Worm (Caenorhabditis elegans): Measurements from ENCODE around the gene F54F7.8.
A peak's percentile ranks its signal among the peaks of the same experiment; 100 is the strongest.

Gene F54F7.8

DNA sequence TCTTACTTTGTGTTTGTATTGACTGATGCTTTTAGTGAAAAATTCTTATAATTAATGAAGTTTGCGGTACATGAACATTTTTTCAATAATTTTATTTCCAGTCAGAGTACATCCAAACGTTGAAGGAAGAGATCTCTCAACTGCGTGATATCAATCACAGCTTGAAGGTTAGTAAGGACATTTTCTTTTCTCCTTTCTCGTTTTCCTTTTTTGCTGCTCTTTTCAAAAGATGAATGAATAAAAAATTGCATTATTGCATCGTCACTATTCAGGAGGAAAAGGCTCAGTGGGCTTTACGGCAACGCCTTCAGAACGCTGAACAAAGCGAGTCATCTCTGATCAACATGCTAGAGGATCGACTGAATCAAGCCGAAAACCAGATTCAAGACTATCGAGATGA is 27.9 kb downstream of the F54F7.8 start:
- TF ChIP-seq unc-62 (GFP tag; optimal IDR thresholded peaks at IDR 0.05): no peak
- TF ChIP-seq flh-1 (GFP tag; optimal IDR thresholded peaks at IDR 0.05): no peak
- TF ChIP-seq ztf-11 (tag; optimal IDR thresholded peaks at IDR 0.05): no peak
- TF ChIP-seq sptf-1 (tag; optimal IDR thresholded peaks at IDR 0.05): no peak
- TF ChIP-seq nhr-76 (tag; optimal IDR thresholded peaks at IDR 0.05): no peak
- no peak for TF ChIP-seq lin-13 (tag; optimal IDR thresholded peaks at IDR 0.05)
- TF ChIP-seq M03D4.4 (tag; optimal IDR thresholded peaks at IDR 0.05): no peak
- no peak for TF ChIP-seq blmp-1 (tag; optimal IDR thresholded peaks at IDR 0.05)
- no peak for TF ChIP-seq snpc-4 (tag; optimal IDR thresholded peaks at IDR 0.05)
- no peak for TF ChIP-seq ham-2 (GFP tag; optimal IDR thresholded peaks at IDR 0.05)
- TF ChIP-seq ceh-83 (GFP tag; optimal IDR thresholded peaks at IDR 0.05): no peak
- no peak for TF ChIP-seq tbx-8 (GFP tag; optimal IDR thresholded peaks at IDR 0.05)

DNA sequence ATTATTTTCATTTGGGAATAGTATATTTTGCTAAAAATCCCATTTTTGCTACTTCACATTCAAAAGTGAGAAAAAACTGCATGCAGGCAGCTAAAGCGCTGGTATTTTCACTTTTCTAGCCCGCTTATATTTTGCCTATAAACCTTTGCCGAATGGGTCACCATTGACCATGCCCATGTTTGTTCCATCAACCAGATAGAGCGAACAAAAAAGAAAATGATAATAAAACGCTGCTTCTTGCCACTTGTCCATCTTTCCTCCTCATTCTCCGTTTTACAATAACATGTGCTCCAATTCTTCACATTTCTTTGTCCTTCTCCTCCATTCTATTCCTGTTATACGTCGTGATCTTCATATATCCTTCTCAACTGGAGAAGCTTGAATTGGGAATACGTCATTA is 31.1 kb downstream of the F54F7.8 start, which contains the start of gene tag-241:
Gene tag-241 (plus strand): TSS at position 301 of the 400 bp plus-strand sequence.
- TF ChIP-seq ztf-11 (tag; optimal IDR thresholded peaks at IDR 0.05) (no peak), mep-1 (tag; optimal IDR thresholded peaks at IDR 0.05) (no peak), pha-4 (tag; optimal IDR thresholded peaks at IDR 0.05) (no peak), tbx-8 (GFP tag; optimal IDR thresholded peaks at IDR 0.05) (no peak), ceh-39 (tag; optimal IDR thresholded peaks at IDR 0.05) (no peak), mls-2 (tag; optimal IDR thresholded peaks at IDR 0.05) (no peak), elt-1 (tag; optimal IDR thresholded peaks at IDR 0.05; ENCODE audit: borderline replicate concordance, insufficient read depth) (no peak), drap-1 (GFP tag; optimal IDR thresholded peaks at IDR 0.05) (no peak), nhr-12 (tag; optimal IDR thresholded peaks at IDR 0.05) (no peak), ham-2 (GFP tag; optimal IDR thresholded peaks at IDR 0.05) (no peak), cnd-1 (tag; optimal IDR thresholded peaks at IDR 0.05) (no peak), nhr-28 (tag; optimal IDR thresholded peaks at IDR 0.05) (no peak)

DNA sequence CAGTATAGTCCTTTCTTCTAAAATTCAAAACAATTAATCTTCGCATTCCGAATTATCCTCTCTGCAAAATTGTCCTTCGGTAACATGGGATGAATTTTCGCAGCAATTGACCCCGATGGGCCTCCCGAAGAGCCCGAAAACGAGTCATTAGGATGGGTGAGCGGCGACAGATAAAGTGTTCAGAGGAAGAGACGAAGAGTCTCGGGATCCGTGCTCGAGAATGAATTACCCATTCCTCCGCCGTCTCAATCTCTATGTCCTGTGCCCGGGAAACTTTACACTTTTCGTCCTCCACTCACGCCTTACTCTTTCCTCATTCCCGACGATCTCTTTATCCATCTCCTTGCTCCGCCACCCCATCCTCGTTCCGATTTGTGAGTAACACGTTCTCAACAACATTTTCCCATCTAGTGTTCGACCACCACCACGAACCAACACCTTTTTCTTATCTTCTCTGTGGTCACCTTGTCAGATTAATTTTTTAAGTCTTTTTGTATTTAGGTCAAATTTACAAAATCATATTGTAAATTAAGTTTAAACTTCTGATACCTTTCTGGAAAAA is 33.6 kb downstream of the F54F7.8 start:
- TF ChIP-seq unc-120 (tag; optimal IDR thresholded peaks at IDR 0.05; ENCODE audit: poor library complexity, severe bottlenecking): peak; percentile 69
- no peak for TF ChIP-seq sem-2 (GFP tag; optimal IDR thresholded peaks at IDR 0.05)
- peak; percentile 31 for TF ChIP-seq hlh-1 (tag; optimal IDR thresholded peaks at IDR 0.05)

DNA sequence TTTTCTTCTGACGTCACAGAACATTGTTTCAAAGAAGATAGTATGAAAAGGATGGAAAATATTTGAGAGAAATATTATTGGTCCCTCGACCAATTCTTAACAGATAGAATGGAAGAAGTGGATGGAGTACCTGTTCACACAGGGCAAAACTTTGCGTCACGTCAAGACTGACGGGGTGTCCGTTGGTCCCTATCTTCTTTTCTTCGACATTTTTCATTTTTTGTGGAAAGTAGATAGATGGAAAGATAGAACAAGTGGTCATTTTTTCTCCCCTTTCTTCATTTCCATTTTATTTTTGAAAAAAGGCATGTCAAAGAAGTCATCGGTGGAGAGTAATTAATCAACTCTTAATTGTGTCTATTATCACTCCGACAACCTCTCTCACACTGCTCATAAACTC is 36.1 kb downstream of the F54F7.8 start:
- no peak for TF ChIP-seq nhr-12 (tag; optimal IDR thresholded peaks at IDR 0.05)
- no peak for TF ChIP-seq nhr-76 (tag; optimal IDR thresholded peaks at IDR 0.05)
- no peak for TF ChIP-seq mls-2 (tag; optimal IDR thresholded peaks at IDR 0.05)
- TF ChIP-seq ceh-83 (GFP tag; optimal IDR thresholded peaks at IDR 0.05): no peak
- TF ChIP-seq tbx-8 (GFP tag; optimal IDR thresholded peaks at IDR 0.05): no peak
- TF ChIP-seq unc-120 (tag; optimal IDR thresholded peaks at IDR 0.05; ENCODE audit: poor library complexity, severe bottlenecking): peak; percentile 19
- TF ChIP-seq unc-62 (GFP tag; optimal IDR thresholded peaks at IDR 0.05): peak; percentile 49
- peak; percentile 9 for TF ChIP-seq hlh-1 (tag; optimal IDR thresholded peaks at IDR 0.05)
- TF ChIP-seq blmp-1 (tag; optimal IDR thresholded peaks at IDR 0.05): no peak
- TF ChIP-seq zip-8 (tag; optimal IDR thresholded peaks at IDR 0.05): no peak

DNA sequence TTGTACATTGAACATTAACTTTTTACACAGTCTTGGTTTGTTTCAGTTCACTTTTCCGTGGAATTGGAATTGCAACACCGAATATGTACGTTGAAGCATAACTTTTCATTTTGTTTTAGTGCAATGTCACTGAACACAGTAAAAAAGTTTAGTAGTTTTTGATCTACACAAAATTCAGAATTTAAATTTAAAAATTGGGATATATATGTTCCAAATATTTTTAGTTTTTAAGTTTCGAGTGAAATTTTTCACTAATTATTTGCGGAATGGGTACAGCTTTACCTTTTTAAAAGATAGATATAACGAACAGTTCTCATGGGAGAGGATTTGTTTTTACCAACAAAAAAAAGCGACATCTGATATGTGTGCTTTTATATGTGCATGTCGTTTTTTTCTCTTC is 38.0 kb downstream of the F54F7.8 start:
- TF ChIP-seq flh-1 (GFP tag; optimal IDR thresholded peaks at IDR 0.05): no peak
- TF ChIP-seq unc-62 (GFP tag; optimal IDR thresholded peaks at IDR 0.05): no peak
- no peak for TF ChIP-seq M03D4.4 (tag; optimal IDR thresholded peaks at IDR 0.05)
- TF ChIP-seq nhr-12 (tag; optimal IDR thresholded peaks at IDR 0.05): no peak
- TF ChIP-seq tbx-8 (GFP tag; optimal IDR thresholded peaks at IDR 0.05): no peak
- no peak for TF ChIP-seq bed-3 (GFP tag; optimal IDR thresholded peaks at IDR 0.05)
- TF ChIP-seq sptf-1 (tag; optimal IDR thresholded peaks at IDR 0.05): no peak

DNA sequence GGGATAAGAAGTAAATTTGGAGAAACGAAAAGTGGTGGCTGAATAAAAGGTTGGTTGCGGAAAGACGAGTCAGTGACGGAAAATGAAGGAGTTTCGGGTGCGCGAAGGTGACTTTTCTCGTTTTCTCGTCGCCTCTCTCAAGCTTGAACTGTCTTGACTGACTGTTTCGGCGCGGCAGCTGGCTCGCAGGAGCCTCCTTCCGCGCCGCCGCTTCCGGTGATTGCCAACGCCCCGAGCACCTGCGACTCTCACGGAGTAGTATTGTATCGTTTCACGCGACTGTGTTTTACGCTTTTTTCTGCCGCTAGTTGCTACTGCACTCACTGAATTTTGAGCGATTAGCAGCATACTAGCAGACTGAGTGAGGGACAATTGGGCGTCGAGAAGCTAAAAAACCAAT is 40.1 kb downstream of the F54F7.8 start, which contains the start of gene C34E11.2:
Gene C34E11.2 (minus strand): TSS at position 84 of the 400 bp plus-strand sequence.
- no peak for TF ChIP-seq drap-1 (GFP tag; optimal IDR thresholded peaks at IDR 0.05)
- no peak for TF ChIP-seq nhr-12 (tag; optimal IDR thresholded peaks at IDR 0.05)
- TF ChIP-seq mab-5 (tag; optimal IDR thresholded peaks at IDR 0.05): no peak

Measured in whole organism, mixed stage, embryonic.